Worm (Caenorhabditis elegans): ENCODE measurements around the gene ttc-36.

ttc-36 gene

ce11 chrII:10019669-10020068 lies 10.3 kb upstream of the ttc-36 start:
- TF ChIP-seq ref-1 (GFP tag; conservative IDR thresholded peaks at IDR 0.05) (no peak), klf-2 (GFP tag; conservative IDR thresholded peaks at IDR 0.05) (no peak), flt-1 (GFP tag; IDR thresholded peaks at IDR 0.05) (no peak), ztf-23 (GFP tag; IDR thresholded peaks at IDR 0.05) (no peak)

- no peak for TF ChIP-seq T22C8.4 (GFP tag; IDR thresholded peaks at IDR 0.05)
- no peak for TF ChIP-seq klf-2 (GFP tag; conservative IDR thresholded peaks at IDR 0.05)
- TF ChIP-seq med-1 (GFP tag; optimal IDR thresholded peaks at IDR 0.05; ENCODE audit: insufficient read depth): no peak
- TF ChIP-seq cog-1 (tag; optimal IDR thresholded peaks at IDR 0.05): no peak
- no peak for TF ChIP-seq ref-1 (GFP tag; conservative IDR thresholded peaks at IDR 0.05)
Measured at ce11 chrII:10021749-10022148, 8.2 kb upstream of the ttc-36 start.

DNA sequence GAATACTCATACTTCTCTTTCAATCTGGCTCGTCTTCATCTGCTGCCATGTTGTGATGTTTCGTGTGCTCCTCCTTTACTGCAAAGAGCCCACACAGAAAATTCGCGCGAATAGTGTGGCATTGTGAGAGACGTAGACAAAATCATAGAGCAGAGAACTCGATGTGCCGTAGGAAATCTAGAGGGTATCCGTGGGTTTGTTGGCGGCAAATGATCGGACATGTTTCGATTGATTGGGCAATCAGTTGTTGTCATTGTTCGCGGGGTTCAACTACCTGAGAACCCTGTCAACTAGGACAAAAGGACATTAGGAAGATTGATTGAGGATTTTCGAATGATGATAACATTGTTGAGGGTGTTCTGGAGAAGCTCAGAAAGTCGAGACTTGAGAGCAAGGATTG lies 4.9 kb upstream of the ttc-36 start:
- TF ChIP-seq flt-1 (GFP tag; IDR thresholded peaks at IDR 0.05) (no peak), klf-2 (GFP tag; conservative IDR thresholded peaks at IDR 0.05) (no peak), cog-1 (tag; optimal IDR thresholded peaks at IDR 0.05) (no peak), T22C8.4 (GFP tag; IDR thresholded peaks at IDR 0.05) (no peak), ref-1 (GFP tag; conservative IDR thresholded peaks at IDR 0.05) (no peak), ztf-29 (GFP tag; IDR thresholded peaks at IDR 0.05) (no peak), med-1 (GFP tag; optimal IDR thresholded peaks at IDR 0.05; ENCODE audit: insufficient read depth) (no peak), ztf-23 (GFP tag; IDR thresholded peaks at IDR 0.05) (no peak), tab-1 (GFP tag; IDR thresholded peaks at IDR 0.05) (no peak)

ce11 chrII:10028195-10028594 lies 1.8 kb upstream of the ttc-36 start, which contains the start of gene F52H3.6:
F52H3.6 (minus strand) TSS chrII:10028422.
- TF ChIP-seq cog-1 (tag; optimal IDR thresholded peaks at IDR 0.05) (no peak), ztf-29 (GFP tag; IDR thresholded peaks at IDR 0.05) (no peak), flt-1 (GFP tag; IDR thresholded peaks at IDR 0.05) (no peak), ref-1 (GFP tag; conservative IDR thresholded peaks at IDR 0.05) (no peak), med-1 (GFP tag; optimal IDR thresholded peaks at IDR 0.05; ENCODE audit: insufficient read depth) (no peak), ztf-23 (GFP tag; IDR thresholded peaks at IDR 0.05) (no peak)

DNA sequence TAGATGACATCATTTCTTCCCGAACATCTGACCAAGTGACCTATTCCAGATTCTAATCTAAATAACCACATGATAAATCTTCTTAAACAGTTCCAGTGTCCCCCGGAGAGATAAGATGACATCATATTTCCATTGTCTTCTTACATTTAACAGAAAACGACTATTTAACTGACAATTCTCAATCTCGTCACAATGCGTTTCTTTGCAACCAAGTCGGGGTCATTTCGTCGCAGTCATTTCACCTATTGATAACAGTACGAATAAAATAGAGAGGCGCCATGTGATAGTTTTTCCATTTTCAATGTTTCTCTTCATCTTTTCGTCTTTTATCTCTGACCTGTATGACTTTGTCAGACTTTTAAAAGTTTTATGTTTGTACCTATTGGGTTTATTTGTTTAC lies 946 bp upstream of the ttc-36 start:
- no peak for TF ChIP-seq klf-2 (GFP tag; conservative IDR thresholded peaks at IDR 0.05)
- no peak for TF ChIP-seq cog-1 (tag; optimal IDR thresholded peaks at IDR 0.05)
- TF ChIP-seq ref-1 (GFP tag; conservative IDR thresholded peaks at IDR 0.05): no peak
- no peak for TF ChIP-seq flt-1 (GFP tag; IDR thresholded peaks at IDR 0.05)
- no peak for TF ChIP-seq tab-1 (GFP tag; IDR thresholded peaks at IDR 0.05)
- no peak for TF ChIP-seq ztf-29 (GFP tag; IDR thresholded peaks at IDR 0.05)
- no peak for TF ChIP-seq ztf-23 (GFP tag; IDR thresholded peaks at IDR 0.05)
- no peak for TF ChIP-seq med-1 (GFP tag; optimal IDR thresholded peaks at IDR 0.05; ENCODE audit: insufficient read depth)
- no peak for TF ChIP-seq T22C8.4 (GFP tag; IDR thresholded peaks at IDR 0.05)

- TF ChIP-seq ztf-23 (GFP tag; IDR thresholded peaks at IDR 0.05) (peak; percentile 98), T22C8.4 (GFP tag; IDR thresholded peaks at IDR 0.05) (peak; percentile 79), ref-1 (GFP tag; conservative IDR thresholded peaks at IDR 0.05) (peak; percentile 56; the same call in 1 of the 2 replicates), tab-1 (GFP tag; IDR thresholded peaks at IDR 0.05) (peak; percentile 79), ztf-29 (GFP tag; IDR thresholded peaks at IDR 0.05) (peak; percentile 91), klf-2 (GFP tag; conservative IDR thresholded peaks at IDR 0.05) (peak; percentile 91), flt-1 (GFP tag; IDR thresholded peaks at IDR 0.05) (peak; percentile 94)
Measured at ce11 chrII:10033163-10033871, 3.3 kb downstream of the ttc-36 start, which contains the start of gene mtcu-2. mtcu-2 (minus strand) TSS chrII:10033213.

DNA sequence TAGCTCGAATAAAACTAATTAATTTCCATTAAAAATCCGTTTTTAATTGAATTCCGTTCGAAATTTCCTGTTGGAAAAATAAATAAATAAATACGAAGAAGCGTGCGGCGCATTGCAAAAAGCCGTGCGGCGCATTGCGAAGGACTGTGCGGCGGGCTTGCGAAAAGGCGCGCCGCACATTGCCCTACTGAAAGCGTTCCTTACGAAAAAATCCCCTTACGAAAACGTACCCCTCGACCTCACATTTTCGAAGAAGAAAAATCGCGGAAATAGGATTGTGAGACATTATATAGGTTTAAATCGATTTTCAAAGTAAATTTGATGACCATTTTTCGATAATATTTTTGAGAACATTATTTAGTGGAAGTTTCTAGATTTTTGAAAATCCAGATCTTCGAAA lies 4.8 kb downstream of the ttc-36 start:
- peak; percentile 88 for TF ChIP-seq klf-2 (GFP tag; conservative IDR thresholded peaks at IDR 0.05)
- TF ChIP-seq ztf-23 (GFP tag; IDR thresholded peaks at IDR 0.05): peak; percentile 73
- TF ChIP-seq flt-1 (GFP tag; IDR thresholded peaks at IDR 0.05): peak; percentile 78; the same call in 1 of the 2 replicates
- TF ChIP-seq tab-1 (GFP tag; IDR thresholded peaks at IDR 0.05): 0 out of 2 replicates have a peak, but pooled peaks have one; percentile 40

- no peak for TF ChIP-seq klf-2 (GFP tag; conservative IDR thresholded peaks at IDR 0.05)
- TF ChIP-seq med-1 (GFP tag; optimal IDR thresholded peaks at IDR 0.05; ENCODE audit: insufficient read depth): no peak
- TF ChIP-seq flt-1 (GFP tag; IDR thresholded peaks at IDR 0.05): no peak
- no peak for TF ChIP-seq T22C8.4 (GFP tag; IDR thresholded peaks at IDR 0.05)
- TF ChIP-seq tab-1 (GFP tag; IDR thresholded peaks at IDR 0.05): no peak
- TF ChIP-seq cog-1 (tag; optimal IDR thresholded peaks at IDR 0.05): no peak
- TF ChIP-seq ztf-23 (GFP tag; IDR thresholded peaks at IDR 0.05): no peak
- no peak for TF ChIP-seq ref-1 (GFP tag; conservative IDR thresholded peaks at IDR 0.05)
- TF ChIP-seq ztf-29 (GFP tag; IDR thresholded peaks at IDR 0.05): no peak
Measured at ce11 chrII:10035425-10035824, 5.4 kb downstream of the ttc-36 start.

DNA sequence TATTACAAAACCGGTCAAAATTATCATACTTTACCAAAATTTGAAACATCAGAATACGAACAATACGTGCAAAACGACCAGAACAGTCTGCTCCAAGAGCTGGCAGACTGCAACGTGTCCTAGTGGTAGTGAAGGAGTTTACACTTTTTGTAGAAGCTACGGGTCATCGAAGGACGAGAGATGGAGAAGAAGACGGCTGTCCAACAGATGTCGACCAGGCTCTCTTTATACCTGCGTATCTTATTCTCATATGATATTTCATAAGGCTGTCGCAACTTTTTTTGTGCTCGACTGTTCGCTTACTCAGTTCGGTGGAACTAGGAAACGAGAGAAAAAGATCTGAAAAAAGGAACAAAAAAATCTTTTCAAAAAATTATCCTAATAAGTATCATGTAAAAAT lies 9.8 kb downstream of the ttc-36 start, which contains the start of gene let-268:
Gene let-268, minus strand, starts transcription at position 182 of the 400 bp plus-strand sequence.
- TF ChIP-seq tab-1 (GFP tag; IDR thresholded peaks at IDR 0.05) (no peak), flt-1 (GFP tag; IDR thresholded peaks at IDR 0.05) (no peak), ztf-23 (GFP tag; IDR thresholded peaks at IDR 0.05) (no peak), ztf-29 (GFP tag; IDR thresholded peaks at IDR 0.05) (no peak), klf-2 (GFP tag; conservative IDR thresholded peaks at IDR 0.05) (no peak), med-1 (GFP tag; optimal IDR thresholded peaks at IDR 0.05; ENCODE audit: insufficient read depth) (no peak), ref-1 (GFP tag; conservative IDR thresholded peaks at IDR 0.05) (no peak), T22C8.4 (GFP tag; IDR thresholded peaks at IDR 0.05) (no peak), cog-1 (tag; optimal IDR thresholded peaks at IDR 0.05) (no peak)

DNA sequence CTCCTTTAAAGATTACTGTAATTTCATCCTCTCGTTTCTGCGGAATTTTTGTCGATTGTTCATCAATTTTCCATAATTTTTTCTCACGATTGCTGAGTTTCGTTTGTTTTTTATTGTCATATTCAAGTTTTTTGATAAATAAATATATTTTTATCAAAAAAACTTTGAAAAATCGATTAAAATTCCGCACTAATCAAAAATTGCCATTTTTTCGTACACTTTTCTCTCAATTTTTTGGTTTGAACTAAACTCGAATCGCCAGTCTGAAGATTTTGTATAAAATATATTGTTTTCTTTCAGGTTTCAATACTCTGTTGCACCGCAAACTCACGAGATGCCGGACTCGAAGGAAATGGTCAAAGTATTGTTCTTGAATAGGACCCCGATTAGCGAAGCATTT lies 10.8 kb downstream of the ttc-36 start, which contains the start of gene ogr-2:
Gene ogr-2, plus strand, starts transcription at position 301 of the 400 bp plus-strand sequence.
- TF ChIP-seq flt-1 (GFP tag; IDR thresholded peaks at IDR 0.05): no peak
- no peak for TF ChIP-seq T22C8.4 (GFP tag; IDR thresholded peaks at IDR 0.05)
- TF ChIP-seq ztf-23 (GFP tag; IDR thresholded peaks at IDR 0.05): no peak
- no peak for TF ChIP-seq med-1 (GFP tag; optimal IDR thresholded peaks at IDR 0.05; ENCODE audit: insufficient read depth)
- TF ChIP-seq tab-1 (GFP tag; IDR thresholded peaks at IDR 0.05): no peak
- no peak for TF ChIP-seq cog-1 (tag; optimal IDR thresholded peaks at IDR 0.05)
- TF ChIP-seq ztf-29 (GFP tag; IDR thresholded peaks at IDR 0.05): no peak
- no peak for TF ChIP-seq ref-1 (GFP tag; conservative IDR thresholded peaks at IDR 0.05)
- TF ChIP-seq klf-2 (GFP tag; conservative IDR thresholded peaks at IDR 0.05): no peak

All from whole organism, midembryonic.